Worm (Caenorhabditis elegans): Measurements from ENCODE around the gene daf-36.

daf-36 gene

DNA sequence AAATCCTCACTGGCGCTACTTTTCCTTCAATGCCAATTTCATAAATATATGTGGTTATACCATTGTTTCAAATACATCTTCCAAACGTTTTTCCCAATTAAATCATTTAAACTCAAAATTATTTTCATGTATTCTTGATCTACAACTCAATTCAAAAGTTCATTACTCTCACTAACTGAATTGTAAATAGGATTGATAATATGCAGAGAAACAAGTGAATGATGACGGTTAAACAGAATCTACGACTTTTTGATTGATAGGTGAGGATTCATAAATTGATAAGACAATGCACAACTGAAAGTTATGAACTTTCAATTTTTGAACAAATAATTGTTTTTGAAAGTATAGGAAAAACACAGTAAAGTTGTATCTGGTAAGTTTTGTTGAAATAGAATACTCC lies 34.3 kb downstream of the daf-36 start:
- TF ChIP-seq daf-16 (GFP tag; optimal IDR thresholded peaks at IDR 0.05) (no peak), daf-16 (tag; optimal IDR thresholded peaks at IDR 0.05) (peak; percentile 91), daf-12 (tag; optimal IDR thresholded peaks at IDR 0.05) (no peak), jun-1 (tag; optimal IDR thresholded peaks at IDR 0.05) (no peak), nhr-10 (tag; optimal IDR thresholded peaks at IDR 0.05) (no peak), mes-2 (tag; optimal IDR thresholded peaks at IDR 0.05; ENCODE audit: poor library complexity, severe bottlenecking) (no peak), pqm-1 (tag; optimal IDR thresholded peaks at IDR 0.05) (peak; percentile 11), snpc-1.2 (GFP tag; IDR thresholded peaks at IDR 0.05) (no peak), aha-1 (tag) (peak; percentile 41), nhr-28 (tag; optimal IDR thresholded peaks at IDR 0.05) (peak; percentile 23), spr-1 (tag; optimal IDR thresholded peaks at IDR 0.05) (no peak), ceh-62 (tag; optimal IDR thresholded peaks at IDR 0.05) (no peak), unc-62 (GFP tag; optimal IDR thresholded peaks at IDR 0.05 in 1 of 2) (peak in 1 of 2 experiments; percentile 13), unc-62 (tag; optimal IDR thresholded peaks at IDR 0.05) (no peak), php-3 (GFP tag; IDR thresholded peaks at IDR 0.05) (peak; percentile 14; the same call in 1 of the 2 replicates), egl-43 (GFP tag; IDR thresholded peaks at IDR 0.05) (no peak), tra-1 (GFP tag; IDR thresholded peaks at IDR 0.05) (no peak), nhr-48 (tag; optimal IDR thresholded peaks at IDR 0.05) (no peak)

DNA sequence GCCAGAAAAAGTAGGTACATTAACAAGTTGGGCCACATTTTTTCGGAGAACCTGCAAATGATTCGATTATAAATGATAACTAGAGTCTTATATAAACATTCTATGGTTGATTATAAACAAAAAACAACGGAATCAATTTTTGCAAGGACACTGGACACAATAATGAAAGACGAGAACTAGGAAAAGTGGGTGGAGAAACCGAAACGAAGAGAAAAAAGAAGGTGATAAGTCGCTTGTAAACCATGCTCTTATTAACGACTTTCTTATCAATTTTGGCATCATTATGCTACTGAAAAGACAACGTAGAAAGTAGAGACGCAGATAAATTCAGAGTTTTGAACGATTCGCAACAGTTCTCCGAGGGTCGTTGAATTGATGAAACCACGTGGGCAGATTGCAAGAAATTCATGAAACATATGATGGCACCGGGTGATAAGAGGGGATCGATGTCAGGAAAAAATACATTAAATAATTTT lies 35.4 kb downstream of the daf-36 start, which contains the start of gene ZK856.5:
Gene ZK856.5 (minus strand): TSS at position 51 of the 476 bp plus-strand sequence.
- TF ChIP-seq mdl-1 (tag; optimal IDR thresholded peaks at IDR 0.05) (peak in 1 of 2 experiments; percentile 37), php-3 (GFP tag; IDR thresholded peaks at IDR 0.05) (peak; percentile 95), ces-1 (GFP tag; optimal IDR thresholded peaks at IDR 0.05) (no peak), tra-1 (GFP tag; IDR thresholded peaks at IDR 0.05) (peak; percentile 34; the same call in 1 of the 2 replicates), nhr-28 (tag; optimal IDR thresholded peaks at IDR 0.05) (peak; percentile 59), nhr-48 (tag; optimal IDR thresholded peaks at IDR 0.05) (peak; percentile 3), dve-1 (tag; optimal IDR thresholded peaks at IDR 0.05; ENCODE audit: insufficient read depth) (peak; percentile 67), hlh-11 (tag; optimal IDR thresholded peaks at IDR 0.05) (peak; percentile 85), pqm-1 (tag; optimal IDR thresholded peaks at IDR 0.05) (peak; percentile 76), daf-16 (GFP tag; optimal IDR thresholded peaks at IDR 0.05) (no peak), daf-16 (tag; optimal IDR thresholded peaks at IDR 0.05) (peak; percentile 69), T20F7.1 (GFP tag; optimal IDR thresholded peaks at IDR 0.05) (no peak), madf-9 (GFP tag; conservative IDR thresholded peaks at IDR 0.05) (no peak), hlh-30 (tag; optimal IDR thresholded peaks at IDR 0.05; ENCODE audit: insufficient read depth) (peak; percentile 21), mxl-3 (GFP tag; optimal IDR thresholded peaks at IDR 0.05) (peak; percentile 73)

DNA sequence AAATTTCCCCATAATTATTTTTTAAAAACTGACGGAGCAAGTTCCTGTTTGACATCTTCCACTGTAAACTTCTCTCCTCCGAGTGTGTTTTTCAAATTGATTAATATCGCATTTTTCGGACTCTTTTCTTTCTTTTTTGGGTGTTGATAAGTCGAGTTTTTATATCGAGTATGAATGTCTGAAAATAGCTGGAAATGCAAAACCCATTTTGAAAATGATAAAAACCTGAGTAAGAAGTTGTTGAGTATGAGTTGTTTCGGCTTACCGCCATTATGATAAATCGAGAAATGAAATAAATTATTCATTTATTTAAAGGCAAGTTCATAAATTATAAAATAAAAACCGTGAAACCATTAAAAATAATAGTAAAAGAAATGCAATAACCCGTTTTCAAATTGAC lies 39.8 kb downstream of the daf-36 start, which contains the start of gene ZK856.18:
Gene ZK856.18 (minus strand): TSS at position 289 of the 400 bp plus-strand sequence.
- TF ChIP-seq unc-62 (GFP tag; optimal IDR thresholded peaks at IDR 0.05 in 1 of 2) (peak in 1 of 2 experiments; percentile 90), unc-62 (tag; optimal IDR thresholded peaks at IDR 0.05) (no peak), egl-43 (GFP tag; IDR thresholded peaks at IDR 0.05) (no peak)

- TF ChIP-seq snpc-4 (tag; optimal IDR thresholded peaks at IDR 0.05) (no peak), Y5F2A.4 (GFP tag; optimal IDR thresholded peaks at IDR 0.05) (no peak), aha-1 (tag) (peak; percentile 66), lin-15B (tag; optimal IDR thresholded peaks at IDR 0.05) (no peak), nhr-237 (tag; optimal IDR thresholded peaks at IDR 0.05) (no peak), lim-7 (GFP tag; IDR thresholded peaks at IDR 0.05) (no peak), madf-9 (GFP tag; conservative IDR thresholded peaks at IDR 0.05) (no peak), zag-1 (tag; optimal IDR thresholded peaks at IDR 0.05) (no peak), mep-1 (tag; optimal IDR thresholded peaks at IDR 0.05) (no peak), snpc-1.2 (GFP tag; IDR thresholded peaks at IDR 0.05) (no peak), unc-62 (GFP tag; optimal IDR thresholded peaks at IDR 0.05 in 1 of 2) (peak in 1 of 2 experiments; percentile 77), unc-62 (tag; optimal IDR thresholded peaks at IDR 0.05) (no peak), nhr-11 (tag; optimal IDR thresholded peaks at IDR 0.05) (no peak)
Measured at ce11 chrV:10183810-10184209, 41.7 kb downstream of the daf-36 start.
